Fruit fly (Drosophila melanogaster) whole organism, embryonic: ENCODE results near the gene siz.
A peak's percentile ranks its signal among the peaks of the same experiment; 100 is the strongest.

Experiments used
- Bteb2 ChIP-seq: fragments of 200-800 bp; sonication (Bioruptor generic); optimal IDR thresholded peaks from 2 replicates; lab custom pipeline; 2016; ENCODE audit warnings: missing biosample characterization, missing genetic modification characterization
- CG11093 ChIP-seq: fragments of 200-800 bp; sonication (Bioruptor generic); IDR thresholded peaks from 3 replicates; pipeline ENCODE4 v1.3.6; 2022; ENCODE audit warnings: missing biosample characterization, missing genetic modification characterization
- CG11398 ChIP-seq: fragments of 200-800 bp; sonication (Bioruptor generic); optimal IDR thresholded peaks from 2 replicates; lab custom pipeline; 2016; ENCODE audit warnings: missing biosample characterization, missing genetic modification characterization
- CG12071 ChIP-seq: fragments of 200-800 bp; sonication (Bioruptor generic); optimal IDR thresholded peaks from 3 replicates; lab custom pipeline; 2018; ENCODE audit warnings: missing biosample characterization, mild to moderate bottlenecking, missing genetic modification characterization
- CG15011 ChIP-seq: fragments of 200-800 bp; sonication (Bioruptor generic); optimal IDR thresholded peaks from 3 replicates; lab custom pipeline; 2018; ENCODE audit warnings: missing biosample characterization, mild to moderate bottlenecking, missing genetic modification characterization
- CG15073 ChIP-seq: fragments of 200-800 bp; sonication (Bioruptor generic); optimal IDR thresholded peaks from 2 replicates; lab custom pipeline; 2016; ENCODE audit warnings: missing biosample characterization, missing genetic modification characterization
- CG1647 ChIP-seq: fragments of 200-800 bp; sonication (Bioruptor generic); optimal IDR thresholded peaks from 3 replicates; lab custom pipeline; 2016; ENCODE audit warnings: missing biosample characterization, missing genetic modification characterization
- CG16779 ChIP-seq: fragments of 200-800 bp; sonication (Bioruptor generic); IDR thresholded peaks from 2 replicates; pipeline ENCODE4 v1.3.6; 2022; ENCODE audit warnings: missing biosample characterization, missing genetic modification characterization
- CG1792 ChIP-seq: fragments of 200-800 bp; sonication (Bioruptor generic); optimal IDR thresholded peaks from 2 replicates; lab custom pipeline; 2016; ENCODE audit warnings: missing biosample characterization, missing genetic modification characterization
- CG18764 ChIP-seq: fragments of 200-800 bp; sonication (Bioruptor generic); optimal IDR thresholded peaks from 3 replicates; lab custom pipeline; 2016; ENCODE audit warnings: missing biosample characterization, missing genetic modification characterization
- CG31441 ChIP-seq: fragments of 200-800 bp; sonication (Bioruptor generic); IDR thresholded peaks from 2 replicates; pipeline ENCODE4 v1.3.6; 2022; ENCODE audit warnings: missing biosample characterization, missing genetic modification characterization
- CG32532 ChIP-seq: fragments of 200-800 bp; sonication (Bioruptor generic); IDR thresholded peaks from 2 replicates; pipeline ENCODE4 v1.3.6; 2022; ENCODE audit warnings: missing biosample characterization, missing genetic modification characterization
- CG33213 ChIP-seq: fragments of 200-800 bp; sonication (Bioruptor generic); optimal IDR thresholded peaks from 3 replicates; lab custom pipeline; 2016; ENCODE audit warnings: missing biosample characterization, missing genetic modification characterization
- CG3838 ChIP-seq: fragments of 200-800 bp; sonication (Bioruptor generic); optimal IDR thresholded peaks from 3 replicates; lab custom pipeline; 2016; ENCODE audit warnings: missing biosample characterization, missing genetic modification characterization
- CG42726 ChIP-seq: fragments of 200-800 bp; sonication (Bioruptor generic); IDR thresholded peaks from 2 replicates; pipeline ENCODE4 v1.3.6; 2022; ENCODE audit warnings: missing biosample characterization, missing genetic modification characterization; ENCODE audit not compliant: partially characterized antibody
- CG4404 ChIP-seq: fragments of 200-800 bp; sonication (Bioruptor generic); IDR thresholded peaks from 2 replicates; pipeline ENCODE4 v1.3.6; 2022; ENCODE audit warnings: missing biosample characterization, missing genetic modification characterization
- CG4730 ChIP-seq: fragments of 200-800 bp; sonication (Bioruptor generic); IDR thresholded peaks from 2 replicates; pipeline ENCODE4 v1.3.6; 2022; ENCODE audit warnings: missing biosample characterization, missing genetic modification characterization
- CG5245 ChIP-seq: fragments of 200-800 bp; sonication (Bioruptor generic); optimal IDR thresholded peaks from 3 replicates; lab custom pipeline; 2016; ENCODE audit warnings: missing biosample characterization, missing genetic modification characterization
- CG7928 ChIP-seq: fragments of 200-800 bp; sonication (Bioruptor generic); optimal IDR thresholded peaks from 2 replicates; lab custom pipeline; 2017; ENCODE audit warnings: missing biosample characterization, mild to moderate bottlenecking, missing genetic modification characterization
- CG9437 ChIP-seq: fragments of 200-800 bp; sonication (Bioruptor generic); optimal IDR thresholded peaks from 2 replicates; lab custom pipeline; 2018; ENCODE audit warnings: missing biosample characterization, mild to moderate bottlenecking, missing genetic modification characterization
- CG9932 ChIP-seq: fragments of 200-800 bp; sonication (Bioruptor generic); IDR thresholded peaks from 2 replicates; pipeline ENCODE4 v1.3.6; 2022; ENCODE audit warnings: missing biosample characterization, missing genetic modification characterization
- D ChIP-seq, 2 experiments: fragments of 200-800 bp in 1 of 2; fragments of >200 bp in 1 of 2; sonication (Bioruptor generic) in 1 of 2; optimal IDR thresholded peaks; 2 replicates in 1 of 2; 3 replicates in 1 of 2; lab custom pipeline; 2017; ENCODE audit warnings: mild to moderate bottlenecking in 1 of 2, missing biosample characterization in 1 of 2, missing genetic modification characterization in 1 of 2, missing genetic modification reagents in 1 of 2
- Dek ChIP-seq: fragments of 200-800 bp; sonication (Bioruptor generic); optimal IDR thresholded peaks from 3 replicates; lab custom pipeline; 2019; ENCODE audit warnings: missing biosample characterization, mild to moderate bottlenecking, missing genetic modification characterization, moderate library complexity
- HLH54F ChIP-seq: fragments of 200-800 bp; sonication (Bioruptor generic); optimal IDR thresholded peaks from 3 replicates; lab custom pipeline; 2016; ENCODE audit warnings: missing biosample characterization, missing genetic modification characterization
- HLHmδ ChIP-seq: fragments of 200-800 bp; sonication (Bioruptor generic); optimal IDR thresholded peaks from 2 replicates; lab custom pipeline; 2018; ENCODE audit warnings: missing biosample characterization, mild to moderate bottlenecking, missing genetic modification characterization, moderate library complexity
- Hsf ChIP-seq: fragments of 200-800 bp; sonication (Bioruptor generic); optimal IDR thresholded peaks from 3 replicates; lab custom pipeline; 2016; ENCODE audit warnings: missing biosample characterization, missing genetic modification characterization
- Kr ChIP-seq: fragments of 200-800 bp; sonication (Bioruptor generic); optimal IDR thresholded peaks from 2 replicates; lab custom pipeline; 2017; ENCODE audit warnings: missing biosample characterization, mild to moderate bottlenecking, missing genetic modification characterization
- Optix ChIP-seq: fragments of 200-800 bp; sonication (Bioruptor generic); IDR thresholded peaks from 3 replicates; pipeline ENCODE4 v1.3.6; 2022; ENCODE audit warnings: missing biosample characterization, missing genetic modification characterization
- chn ChIP-seq: fragments of 200-800 bp; sonication (Bioruptor generic); optimal IDR thresholded peaks from 2 replicates; lab custom pipeline; 2016; ENCODE audit warnings: missing biosample characterization, missing genetic modification characterization
- crol ChIP-seq: fragments of 200-800 bp; sonication (Bioruptor generic); IDR thresholded peaks from 2 replicates; pipeline ENCODE4 v1.3.6; 2022; ENCODE audit warnings: missing biosample characterization, missing genetic modification characterization
- dati ChIP-seq: fragments of 200-800 bp; sonication (Bioruptor generic); IDR thresholded peaks from 2 replicates; pipeline ENCODE4 v1.3.6; 2022; ENCODE audit warnings: missing biosample characterization, missing genetic modification characterization
- dimm ChIP-seq: fragments of 200-800 bp; sonication (Bioruptor generic); IDR thresholded peaks from 2 replicates; pipeline ENCODE4 v1.3.6; 2022; ENCODE audit warnings: missing biosample characterization, missing genetic modification characterization
- dpn ChIP-seq, 2 experiments: fragments of 200-800 bp; sonication (Bioruptor generic); optimal IDR thresholded peaks; 3 replicates each; lab custom pipeline; 2016; ENCODE audit warnings: missing biosample characterization in 2 of 2, missing genetic modification characterization in 2 of 2
- esg ChIP-seq: fragments of 200-800 bp; sonication (Bioruptor generic); conservative IDR thresholded peaks from 2 replicates; pipeline ENCODE4 v1.3.6; 2022; ENCODE audit warnings: missing biosample characterization, missing genetic modification characterization
- eve ChIP-seq, 2 experiments: fragments of >200 bp; optimal IDR thresholded peaks; 2 replicates each; lab custom pipeline; 2017; ENCODE audit warnings: missing biosample characterization in 2 of 2, missing genetic modification characterization in 2 of 2
- exex ChIP-seq: fragments of 200-800 bp; sonication (Bioruptor generic); optimal IDR thresholded peaks from 4 replicates; lab custom pipeline; 2018; ENCODE audit warnings: missing biosample characterization, mild to moderate bottlenecking, missing genetic modification characterization, moderate library complexity
- fd102C ChIP-seq: fragments of 200-800 bp; sonication (Bioruptor generic); optimal IDR thresholded peaks from 2 replicates; lab custom pipeline; 2018; ENCODE audit warnings: missing biosample characterization, mild to moderate bottlenecking, missing genetic modification characterization, moderate library complexity
- grn ChIP-seq: fragments of 200-800 bp; sonication (Bioruptor generic); optimal IDR thresholded peaks from 3 replicates; lab custom pipeline; 2017; ENCODE audit warnings: missing biosample characterization, missing genetic modification characterization
- gsb-n ChIP-seq: fragments of 200-800 bp; sonication (Bioruptor generic); optimal IDR thresholded peaks from 3 replicates; lab custom pipeline; 2018; ENCODE audit warnings: missing biosample characterization, mild to moderate bottlenecking, missing genetic modification characterization
- h ChIP-seq: fragments of >200 bp; optimal IDR thresholded peaks from 2 replicates; lab custom pipeline; 2017
- lbe ChIP-seq: fragments of 200-800 bp; sonication (Bioruptor generic); optimal IDR thresholded peaks from 2 replicates; lab custom pipeline; 2016; ENCODE audit warnings: missing biosample characterization, mild to moderate bottlenecking, missing genetic modification characterization
- lilli ChIP-seq: fragments of 200-800 bp; sonication (Bioruptor generic); optimal IDR thresholded peaks from 3 replicates; lab custom pipeline; 2016; ENCODE audit warnings: missing biosample characterization, missing genetic modification characterization
- lmd ChIP-seq: fragments of 200-800 bp; sonication (Bioruptor generic); IDR thresholded peaks from 2 replicates; pipeline ENCODE4 v1.3.6; 2022; ENCODE audit warnings: missing biosample characterization, missing genetic modification characterization
- luna ChIP-seq: fragments of 200-800 bp; sonication (Bioruptor generic); optimal IDR thresholded peaks from 2 replicates; lab custom pipeline; 2016; ENCODE audit warnings: missing biosample characterization, missing genetic modification characterization
- nau ChIP-seq: fragments of 200-800 bp; sonication (Bioruptor generic); optimal IDR thresholded peaks from 3 replicates; lab custom pipeline; 2017; ENCODE audit warnings: missing biosample characterization, mild to moderate bottlenecking, missing genetic modification characterization, missing genetic modification reagents
- nerfin-2 ChIP-seq: fragments of 200-800 bp; sonication (Bioruptor generic); IDR thresholded peaks from 2 replicates; pipeline ENCODE4 v1.3.6; 2022; ENCODE audit warnings: missing biosample characterization, missing genetic modification characterization; ENCODE audit not compliant: partially characterized antibody
- pan ChIP-seq, 4 experiments: fragments of >200 bp in 3 of 4; fragments of 200-800 bp in 1 of 4; sonication (Bioruptor generic) in 1 of 4; optimal IDR thresholded peaks in 3 of 4; IDR thresholded peaks in 1 of 4; 2 replicates each; pipeline versions ENCODE4 v1.3.6 to Lab custom; 2017 to 2022; ENCODE audit warnings: missing biosample characterization in 2 of 4, missing genetic modification characterization in 2 of 4, mixed read lengths in 1 of 4
- row ChIP-seq: fragments of 200-800 bp; sonication (Bioruptor generic); IDR thresholded peaks from 3 replicates; pipeline ENCODE4 v1.3.6; 2022; ENCODE audit warnings: missing biosample characterization, missing genetic modification characterization
- tgo ChIP-seq: fragments of 200-800 bp; sonication (Bioruptor generic); IDR thresholded peaks from 3 replicates; pipeline ENCODE4 v1.3.6; 2022; ENCODE audit warnings: missing biosample characterization, missing genetic modification characterization

Gene siz

dm6 chr3L:21034281-21035221, at the start of gene siz (continued):
- TF ChIP-seq CG33213 (GFP tag; lab: Kevin White, UChicago) (no peak), tgo (GFP tag; lab: Robert Waterston, UW) (no peak), D (optimal IDR thresholded peaks at IDR 0.05; lab: Kevin White, UChicago) (no peak), D (GFP tag; optimal IDR thresholded peaks at IDR 0.05; lab: Kevin White, UChicago) (no peak), HLHmδ (peak; percentile 44), lilli (GFP tag; lab: Kevin White, UChicago) (peak; percentile 17), exex (no peak), luna (no peak), CG1647 (GFP tag; lab: Kevin White, UChicago) (no peak), nau (no peak), CG42726 (GFP tag; lab: Robert Waterston, UW) (0 out of 2 replicates have a peak, but pooled peaks have one; percentile 55), esg (GFP tag; lab: Robert Waterston, UW) (no peak), CG15073 (no peak), CG32532 (GFP tag; lab: Robert Waterston, UW) (no peak), CG9437 (GFP tag; lab: Kevin White, UChicago) (no peak), CG15011 (GFP tag; lab: Kevin White, UChicago) (peak; percentile 33), lbe (GFP tag; lab: Kevin White, UChicago) (peak; percentile 3), CG9932 (GFP tag; lab: Robert Waterston, UW) (no peak), CG11398 (no peak), gsb-n (peak; percentile 45), Kr (GFP tag; lab: Kevin White, UChicago) (no peak), Optix (GFP tag; lab: Robert Waterston, UW) (no peak), CG4730 (GFP tag; lab: Robert Waterston, UW) (no peak), dati (GFP tag; lab: Robert Waterston, UW) (no peak), dpn (GFP tag; optimal IDR thresholded peaks at IDR 0.05; lab: Kevin White, UChicago) (no peak), grn (GFP tag; lab: Kevin White, UChicago) (no peak), dimm (GFP tag; lab: Robert Waterston, UW) (no peak), CG12071 (peak; percentile 34), chn (GFP tag; lab: Kevin White, UChicago) (peak; percentile 20), Bteb2 (GFP tag; lab: Kevin White, UChicago) (peak; percentile 26), CG11093 (no peak), CG4404 (GFP tag; lab: Robert Waterston, UW) (no peak), eve (GFP tag; optimal IDR thresholded peaks at IDR 0.05; lab: Kevin White, UChicago) (no peak), row (GFP tag; lab: Robert Waterston, UW) (peak; percentile 58), crol (GFP tag; lab: Robert Waterston, UW) (peak; percentile 82), CG18764 (no peak), fd102C (GFP tag; lab: Kevin White, UChicago) (no peak), CG16779 (no peak), Hsf (GFP tag; lab: Kevin White, UChicago) (peak; percentile 36), lmd (GFP tag; lab: Robert Waterston, UW) (no peak), CG7928 (GFP tag; lab: Kevin White, UChicago) (peak; percentile 47), Dek (tag; lab: Kevin White, UChicago) (no peak), h (lab: Kevin White, UChicago) (no peak), CG1792 (GFP tag; lab: Kevin White, UChicago) (no peak), pan (optimal IDR thresholded peaks at IDR 0.05; lab: Kevin White, UChicago) (no peak), pan (GFP tag; optimal IDR thresholded peaks at IDR 0.05 in 1 of 2, IDR thresholded peaks at IDR 0.05 in 1 of 2) (no peak), CG3838 (GFP tag; lab: Kevin White, UChicago) (no peak), nerfin-2 (GFP tag; lab: Robert Waterston, UW) (no peak), CG31441 (0 out of 2 replicates have a peak, but pooled peaks have one; percentile 25), HLH54F (GFP tag; lab: Kevin White, UChicago) (no peak), CG5245 (no peak)
